Fruit fly (Drosophila melanogaster) whole organism, embryonic: ENCODE measurements around the gene lili.

Experiments
- Blimp-1 ChIP-seq: fragments of 200-800 bp; sonication (Bioruptor generic); optimal IDR thresholded peaks from 3 replicates; lab custom pipeline; 2018; ENCODE audit warnings: missing biosample characterization, missing genetic modification characterization, mild to moderate bottlenecking, moderate library complexity, missing genetic modification reagents
- BtbVII ChIP-seq: fragments of 200-800 bp; sonication (Bioruptor generic); optimal IDR thresholded peaks from 3 replicates; lab custom pipeline; 2017; ENCODE audit warnings: missing biosample characterization, mild to moderate bottlenecking, missing genetic modification characterization
- CG10321 ChIP-seq: fragments of 200-800 bp; sonication (Bioruptor generic); IDR thresholded peaks from 2 replicates; pipeline ENCODE4 v1.3.6; 2022; ENCODE audit warnings: missing biosample characterization, missing genetic modification characterization
- CG11093 ChIP-seq: fragments of 200-800 bp; sonication (Bioruptor generic); IDR thresholded peaks from 3 replicates; pipeline ENCODE4 v1.3.6; 2022; ENCODE audit warnings: missing biosample characterization, missing genetic modification characterization
- CG13287 ChIP-seq: fragments of 200-800 bp; sonication (Bioruptor generic); IDR thresholded peaks from 2 replicates; pipeline ENCODE4 v1.3.6; 2022; ENCODE audit warnings: missing biosample characterization, missing genetic modification characterization; ENCODE audit not compliant: partially characterized antibody
- CG13424 ChIP-seq: fragments of 200-800 bp; sonication (Bioruptor generic); optimal IDR thresholded peaks from 2 replicates; lab custom pipeline; 2019; ENCODE audit warnings: missing biosample characterization, mild to moderate bottlenecking, missing genetic modification characterization, moderate library complexity
- CG15601 ChIP-seq: fragments of 200-800 bp; sonication (Bioruptor generic); optimal IDR thresholded peaks from 3 replicates; lab custom pipeline; 2019; ENCODE audit warnings: missing biosample characterization, mild to moderate bottlenecking, missing genetic modification characterization, moderate library complexity
- CG17328 ChIP-seq: fragments of 200-800 bp; sonication (Bioruptor generic); IDR thresholded peaks from 2 replicates; pipeline ENCODE4 v1.3.6; 2022; ENCODE audit warnings: missing biosample characterization, missing genetic modification characterization
- CG17361 ChIP-seq: fragments of 200-800 bp; sonication (Bioruptor generic); IDR thresholded peaks from 3 replicates; pipeline ENCODE4 v1.3.6; 2022; ENCODE audit warnings: missing biosample characterization, missing genetic modification characterization
- CG17568 ChIP-seq: fragments of 200-800 bp; sonication (Bioruptor generic); optimal IDR thresholded peaks from 2 replicates; lab custom pipeline; 2018; ENCODE audit warnings: missing biosample characterization, mild to moderate bottlenecking, missing genetic modification characterization, moderate library complexity
- CG1792 ChIP-seq: fragments of 200-800 bp; sonication (Bioruptor generic); optimal IDR thresholded peaks from 2 replicates; lab custom pipeline; 2016; ENCODE audit warnings: missing biosample characterization, missing genetic modification characterization
- CG18476 ChIP-seq: fragments of 200-800 bp; sonication (Bioruptor generic); optimal IDR thresholded peaks from 2 replicates; lab custom pipeline; 2016; ENCODE audit warnings: missing biosample characterization, mild to moderate bottlenecking, missing genetic modification characterization
- CG2120 ChIP-seq: fragments of 200-800 bp; sonication (Bioruptor generic); optimal IDR thresholded peaks from 3 replicates; lab custom pipeline; 2016; ENCODE audit warnings: missing biosample characterization, missing genetic modification characterization
- CG2129 ChIP-seq: fragments of 200-800 bp; sonication (Bioruptor generic); IDR thresholded peaks from 2 replicates; pipeline ENCODE4 v1.3.6; 2022; ENCODE audit warnings: missing biosample characterization, missing genetic modification characterization; ENCODE audit not compliant: partially characterized antibody
- CG3995 ChIP-seq: fragments of 200-800 bp; sonication (Bioruptor generic); optimal IDR thresholded peaks from 3 replicates; lab custom pipeline; 2016; ENCODE audit warnings: missing biosample characterization, missing genetic modification characterization
- CG4730 ChIP-seq: fragments of 200-800 bp; sonication (Bioruptor generic); IDR thresholded peaks from 2 replicates; pipeline ENCODE4 v1.3.6; 2022; ENCODE audit warnings: missing biosample characterization, missing genetic modification characterization
- CG4820 ChIP-seq: fragments of 200-800 bp; sonication (Bioruptor generic); optimal IDR thresholded peaks from 3 replicates; lab custom pipeline; 2016; ENCODE audit warnings: missing biosample characterization, missing genetic modification characterization
- CG6272 ChIP-seq: fragments of 200-800 bp; sonication (Bioruptor generic); IDR thresholded peaks from 2 replicates; pipeline ENCODE4 v1.3.6; 2022; ENCODE audit warnings: missing biosample characterization, missing genetic modification characterization
- CG6765 ChIP-seq: fragments of 200-800 bp; sonication (Bioruptor generic); optimal IDR thresholded peaks from 3 replicates; lab custom pipeline; 2017; ENCODE audit warnings: missing biosample characterization, mild to moderate bottlenecking, missing genetic modification characterization
- CG7928 ChIP-seq: fragments of 200-800 bp; sonication (Bioruptor generic); optimal IDR thresholded peaks from 2 replicates; lab custom pipeline; 2017; ENCODE audit warnings: missing biosample characterization, mild to moderate bottlenecking, missing genetic modification characterization
- CG9609 ChIP-seq: fragments of 200-800 bp; sonication (Bioruptor generic); optimal IDR thresholded peaks from 3 replicates; lab custom pipeline; 2016; ENCODE audit warnings: missing biosample characterization, missing genetic modification characterization
- Dfd ChIP-seq, 2 experiments: fragments of >200 bp; optimal IDR thresholded peaks; 2 replicates each; lab custom pipeline; 2017; ENCODE audit warnings: missing biosample characterization in 2 of 2, missing genetic modification characterization in 2 of 2
- Dip2 ChIP-seq: fragments of 200-800 bp; sonication (Bioruptor generic); IDR thresholded peaks from 2 replicates; pipeline ENCODE4 v1.3.6; 2022; ENCODE audit warnings: missing biosample characterization, missing genetic modification characterization
- Dip3 ChIP-seq: fragments of 200-800 bp; sonication (Bioruptor generic); optimal IDR thresholded peaks from 3 replicates; lab custom pipeline; 2016; ENCODE audit warnings: missing biosample characterization, missing genetic modification characterization
- Doc3 ChIP-seq: fragments of 200-800 bp; sonication (Bioruptor generic); IDR thresholded peaks from 3 replicates; pipeline ENCODE4 v1.3.6; 2022; ENCODE audit warnings: missing biosample characterization, missing genetic modification characterization; ENCODE audit not compliant: partially characterized antibody
- Ets65A ChIP-seq: fragments of 200-800 bp; sonication (Bioruptor generic); peaks from one replicate; lab custom pipeline; 2016; ENCODE audit warnings: missing biosample characterization, missing genetic modification characterization
- Lim3 ChIP-seq: fragments of 200-800 bp; sonication (Bioruptor generic); IDR thresholded peaks from 2 replicates; pipeline ENCODE4 v1.3.6; 2022; ENCODE audit warnings: missing biosample characterization, missing genetic modification characterization
- MTF-1 ChIP-seq: fragments of 200-800 bp; sonication (Bioruptor generic); optimal IDR thresholded peaks from 2 replicates; lab custom pipeline; 2018; ENCODE audit warnings: missing biosample characterization, mild to moderate bottlenecking, missing genetic modification characterization, borderline replicate concordance
- Neu2 ChIP-seq: fragments of 200-800 bp; sonication (Bioruptor generic); optimal IDR thresholded peaks from 3 replicates; lab custom pipeline; 2016; ENCODE audit warnings: missing biosample characterization, missing genetic modification characterization, borderline replicate concordance
- Nf-YC ChIP-seq: fragments of 200-800 bp; optimal IDR thresholded peaks from 3 replicates; lab custom pipeline; 2019; ENCODE audit warnings: missing biosample characterization, mild to moderate bottlenecking, missing genetic modification characterization, moderate library complexity
- NfI ChIP-seq: fragments of 200-800 bp; sonication (Bioruptor generic); optimal IDR thresholded peaks from 3 replicates; lab custom pipeline; 2018; ENCODE audit warnings: missing biosample characterization, mild to moderate bottlenecking, missing genetic modification characterization, moderate library complexity
- Poxn ChIP-seq: fragments of 200-800 bp; sonication (Bioruptor generic); IDR thresholded peaks from 2 replicates; pipeline ENCODE4 v1.3.6; 2022; ENCODE audit warnings: missing biosample characterization, missing genetic modification characterization
- Scr ChIP-seq: fragments of 200-800 bp; sonication (Bioruptor generic); IDR thresholded peaks from 2 replicates; pipeline ENCODE4 v1.3.6; 2022; ENCODE audit warnings: missing biosample characterization, missing genetic modification characterization; ENCODE audit not compliant: partially characterized antibody
- Trl ChIP-seq, 3 experiments: fragments of >200 bp in 2 of 3; fragments of 200-800 bp in 1 of 3; sonication (Bioruptor generic) in 1 of 3; optimal IDR thresholded peaks; 2 replicates in 1 of 3; 3 replicates in 2 of 3; lab custom pipeline; 2016 to 2017; ENCODE audit warnings: missing biosample characterization in 1 of 3, missing genetic modification characterization in 1 of 3
- amos ChIP-seq: fragments of 200-800 bp; sonication (Bioruptor generic); IDR thresholded peaks from 2 replicates; pipeline ENCODE4 v1.3.6; 2022; ENCODE audit warnings: missing biosample characterization, missing genetic modification characterization; ENCODE audit not compliant: partially characterized antibody
- ara ChIP-seq: fragments of 200-800 bp; sonication (Bioruptor generic); IDR thresholded peaks from 2 replicates; pipeline ENCODE4 v1.3.6; 2022; ENCODE audit warnings: missing biosample characterization, missing genetic modification characterization
- croc ChIP-seq: fragments of 200-800 bp; sonication (Bioruptor generic); conservative IDR thresholded peaks from 3 replicates; pipeline ENCODE4 v1.3.6; 2022; ENCODE audit warnings: missing biosample characterization, missing genetic modification characterization
- dysf ChIP-seq: fragments of 200-800 bp; sonication (Bioruptor generic); IDR thresholded peaks from 3 replicates; pipeline ENCODE4 v1.3.6; 2022; ENCODE audit warnings: missing biosample characterization, missing genetic modification characterization
- en ChIP-seq: fragments of 200-800 bp; sonication (Bioruptor generic); optimal IDR thresholded peaks from 2 replicates; lab custom pipeline; 2016; ENCODE audit warnings: missing biosample characterization, missing genetic modification characterization
- gt ChIP-seq: fragments of 200-800 bp; sonication (Bioruptor generic); IDR thresholded peaks from 2 replicates; pipeline ENCODE4 v1.3.6; 2022; ENCODE audit warnings: missing biosample characterization, missing genetic modification characterization
- inv ChIP-seq: fragments of 200-800 bp; sonication (Bioruptor generic); IDR thresholded peaks from 2 replicates; pipeline ENCODE4 v1.3.6; 2022; ENCODE audit warnings: missing biosample characterization, missing genetic modification characterization; ENCODE audit not compliant: partially characterized antibody
- org-1 ChIP-seq: fragments of 200-800 bp; sonication (Bioruptor generic); optimal IDR thresholded peaks from 2 replicates; lab custom pipeline; 2017; ENCODE audit warnings: missing biosample characterization, missing genetic modification characterization
- p53 ChIP-seq: fragments of 200-800 bp; sonication (Bioruptor generic); optimal IDR thresholded peaks from 2 replicates; lab custom pipeline; 2016; ENCODE audit warnings: missing biosample characterization, missing genetic modification characterization
- psq ChIP-seq: fragments of 200-800 bp; sonication (Bioruptor generic); optimal IDR thresholded peaks from 2 replicates; lab custom pipeline; 2017; ENCODE audit warnings: missing biosample characterization, missing genetic modification characterization
- sc ChIP-seq, 3 experiments: fragments of >200 bp in 2 of 3; fragments of 200-800 bp in 1 of 3; sonication (Bioruptor generic) in 1 of 3; optimal IDR thresholded peaks; 2 replicates in 2 of 3; 3 replicates in 1 of 3; lab custom pipeline; 2017; ENCODE audit warnings: mild to moderate bottlenecking in 1 of 3, missing biosample characterization in 1 of 3, missing genetic modification characterization in 1 of 3, missing genetic modification reagents in 1 of 3
- shn ChIP-seq: fragments of 200-800 bp; sonication (Bioruptor generic); optimal IDR thresholded peaks from 3 replicates; lab custom pipeline; 2016; ENCODE audit warnings: missing biosample characterization, missing genetic modification characterization
- sima ChIP-seq: fragments of 200-800 bp; sonication (Bioruptor generic); optimal IDR thresholded peaks from 2 replicates; lab custom pipeline; 2016; ENCODE audit warnings: missing biosample characterization, missing genetic modification characterization
- z ChIP-seq: fragments of 200-800 bp; sonication (Bioruptor generic); IDR thresholded peaks from 3 replicates; pipeline ENCODE4 v1.3.6; 2022; ENCODE audit warnings: missing biosample characterization, missing genetic modification characterization

lili gene

DNA sequence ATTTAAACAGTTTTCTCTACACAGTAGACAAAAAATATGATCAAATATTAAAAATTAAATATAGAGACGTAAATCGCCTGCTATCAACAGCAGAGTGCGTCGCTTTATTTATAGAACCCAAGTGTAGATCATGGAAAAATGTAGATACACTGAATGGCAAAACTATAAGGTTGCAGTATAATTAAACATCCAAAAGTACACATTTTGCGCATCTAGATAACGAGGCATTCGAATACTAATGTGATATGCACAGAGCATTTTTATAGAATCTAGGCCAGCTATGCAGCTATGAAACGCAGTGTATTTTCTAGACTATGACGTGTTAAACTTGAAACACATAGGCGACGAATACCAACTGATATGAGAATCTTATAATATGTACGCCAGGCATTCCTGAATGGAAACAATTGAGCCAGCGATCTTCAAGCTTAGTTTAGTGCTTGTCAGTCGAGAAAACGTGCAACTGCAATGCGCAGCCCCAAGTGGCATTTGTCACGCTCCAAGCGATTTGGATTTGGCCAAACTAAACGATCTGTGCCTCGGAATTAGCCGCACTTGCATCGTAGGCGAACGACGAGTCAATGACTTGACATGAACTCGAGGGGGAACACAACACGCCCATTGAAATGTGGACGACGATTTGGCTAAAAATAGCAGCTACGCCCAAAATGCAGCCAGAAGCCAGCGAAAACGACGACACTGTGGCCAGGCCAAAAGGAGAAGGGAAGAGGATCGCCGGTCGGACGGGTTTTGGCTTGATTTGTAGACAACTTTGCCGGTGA is 2.8 kb downstream of the lili start (continued):
- no peak for TF ChIP-seq Doc3 (GFP tag; lab: Robert Waterston, UW)
- TF ChIP-seq Neu2 (GFP tag; lab: Kevin White, UChicago), result no peak
- TF ChIP-seq Dip3 (GFP tag; lab: Kevin White, UChicago), result peak; percentile 93
- no peak for TF ChIP-seq sc (optimal IDR thresholded peaks at IDR 0.05; lab: Kevin White, UChicago)
- peak; percentile 69 for TF ChIP-seq sc (GFP tag; optimal IDR thresholded peaks at IDR 0.05; lab: Kevin White, UChicago)
- TF ChIP-seq Blimp-1, result peak; percentile 81
- no peak for TF ChIP-seq Scr (GFP tag; lab: Robert Waterston, UW)
- TF ChIP-seq shn (GFP tag; lab: Kevin White, UChicago), result peak; percentile 77
- TF ChIP-seq CG17568 (GFP tag; lab: Kevin White, UChicago), result peak; percentile 85
- 0 out of 3 replicates have a peak, but pooled peaks have one; percentile 18 for TF ChIP-seq z
- TF ChIP-seq CG18476, result peak; percentile 83
- TF ChIP-seq Dfd (GFP tag; optimal IDR thresholded peaks at IDR 0.05; lab: Kevin White, UChicago), result no peak
- peak; percentile 86 for TF ChIP-seq CG17328 (GFP tag; lab: Robert Waterston, UW)
- TF ChIP-seq Ets65A (GFP tag; lab: Kevin White, UChicago), result peak; percentile 97
- peak; percentile 84 for TF ChIP-seq CG9609 (GFP tag; lab: Kevin White, UChicago)
- peak; percentile 63 for TF ChIP-seq en (GFP tag; lab: Kevin White, UChicago)
- peak; percentile 85 for TF ChIP-seq CG17361 (GFP tag; lab: Robert Waterston, UW)
- TF ChIP-seq CG15601 (tag; lab: Kevin White, UChicago), result peak; percentile 68
- peak; percentile 93 for TF ChIP-seq NfI (GFP tag; lab: Kevin White, UChicago)
- no peak for TF ChIP-seq p53
- peak; percentile 80 for TF ChIP-seq CG11093 (GFP tag; lab: Robert Waterston, UW)
- TF ChIP-seq org-1 (GFP tag; lab: Kevin White, UChicago), result peak; percentile 85
- peak; percentile 95 for TF ChIP-seq CG2120 (GFP tag; lab: Kevin White, UChicago)
- peak; percentile 54 for TF ChIP-seq CG3995 (GFP tag; lab: Kevin White, UChicago)
- TF ChIP-seq CG6272, result peak; percentile 81
- TF ChIP-seq inv (GFP tag; lab: Robert Waterston, UW), result no peak
- no peak for TF ChIP-seq CG13287 (GFP tag; lab: Robert Waterston, UW)
- peak; percentile 84 for TF ChIP-seq CG4820
- TF ChIP-seq ara (GFP tag; lab: Robert Waterston, UW), result peak; percentile 78
- TF ChIP-seq CG6765 (GFP tag; lab: Kevin White, UChicago), result peak; percentile 77
- TF ChIP-seq dysf, result peak; percentile 93
- peak; percentile 47; the same call in 1 of the 2 replicates for TF ChIP-seq Lim3
- TF ChIP-seq croc (GFP tag; lab: Robert Waterston, UW), result peak; percentile 58; the same call in 2 of the 3 replicates
- peak; percentile 55; the same call in 1 of the 2 replicates for TF ChIP-seq CG10321 (GFP tag; lab: Robert Waterston, UW)
- no peak for TF ChIP-seq amos
- TF ChIP-seq Dip2, result peak; percentile 47; the same call in 1 of the 2 replicates
- peak; percentile 60; the same call in 1 of the 2 replicates for TF ChIP-seq Poxn
- TF ChIP-seq BtbVII (GFP tag; lab: Kevin White, UChicago), result peak; percentile 89
- TF ChIP-seq gt (GFP tag; lab: Robert Waterston, UW), result no peak
- no peak for TF ChIP-seq CG2129
- peak; percentile 72 for TF ChIP-seq Nf-YC (tag; lab: Kevin White, UChicago)
- TF ChIP-seq sima, result peak; percentile 71
- peak; percentile 78 for TF ChIP-seq MTF-1
- TF ChIP-seq CG7928, result peak; percentile 69
- TF ChIP-seq CG1792, result peak; percentile 81
- TF ChIP-seq CG4730, result peak; percentile 85
- TF ChIP-seq psq, result peak; percentile 31
- no peak for TF ChIP-seq Trl (optimal IDR thresholded peaks at IDR 0.05; lab: Kevin White, UChicago)
- peak; percentile 74 for TF ChIP-seq Trl (GFP tag; optimal IDR thresholded peaks at IDR 0.05; lab: Kevin White, UChicago)
- TF ChIP-seq CG13424 (tag; lab: Kevin White, UChicago), result peak; percentile 90
